Fruit fly (Drosophila melanogaster): Measurements from ENCODE around the gene CG8944.

dm6 chrX:15712409-15712808 lies 33.6 kb downstream of the CG8944 start, which contains the start of gene HUWE1:
- TF ChIP-seq CG8478 (optimal IDR thresholded peaks at IDR 0.05) (no peak), EcR (GFP tag; optimal IDR thresholded peaks at IDR 0.05) (no peak), Dll (optimal IDR thresholded peaks at IDR 0.05) (no peak)
